Worm (Caenorhabditis elegans) whole organism, young adult: ENCODE measurements around the gene C10C6.3.

Experiments
- B0035.1 ChIP-seq: sonication (generic microtip); optimal IDR thresholded peaks from 2 replicates; lab custom pipeline; 2016; ENCODE audit warnings: missing genetic modification characterization, mild to moderate bottlenecking, missing compliant biosample characterization, missing genotype, missing genetic modification reagents
- F10E7.11 ChIP-seq: sonication (generic microtip); optimal IDR thresholded peaks from 2 replicates; lab custom pipeline; 2017; ENCODE audit warnings: mild to moderate bottlenecking, missing genetic modification characterization, moderate library complexity, missing compliant biosample characterization
- F39B2.1 ChIP-seq: fragments of 200-800 bp; sonication (Bioruptor generic); IDR thresholded peaks from 2 replicates; pipeline ENCODE4 v1.3.6; 2022; ENCODE audit warnings: missing genetic modification reagents, missing genetic modification characterization, missing compliant biosample characterization
- F49E8.2 ChIP-seq: sonication (generic microtip); optimal IDR thresholded peaks from 3 replicates; lab custom pipeline; 2017; ENCODE audit warnings: missing genetic modification characterization, mild to moderate bottlenecking, missing compliant biosample characterization, antibody characterized with exemption, moderate library complexity; ENCODE audit not compliant: insufficient read depth
- F52B5.7 ChIP-seq: sonication (generic microtip); optimal IDR thresholded peaks from 2 replicates; lab custom pipeline; 2016; ENCODE audit warnings: mild to moderate bottlenecking, missing genetic modification characterization, missing compliant biosample characterization
- Y53F4B.3 ChIP-seq: fragments of 200-800 bp; sonication (Bioruptor generic); IDR thresholded peaks from 2 replicates; pipeline ENCODE4 v1.3.6; 2022; ENCODE audit warnings: missing genetic modification reagents, missing genetic modification characterization, missing compliant biosample characterization
- Y95B8A.8 ChIP-seq: fragments of 200-800 bp; sonication (Bioruptor generic); IDR thresholded peaks from 2 replicates; pipeline ENCODE4 v1.3.6; 2022; ENCODE audit warnings: missing genetic modification reagents, missing genetic modification characterization, missing compliant biosample characterization
- ZK185.1 ChIP-seq: sonication (generic microtip); optimal IDR thresholded peaks from 2 replicates; lab custom pipeline; 2016; ENCODE audit warnings: mild to moderate bottlenecking, missing genetic modification characterization, missing compliant biosample characterization; ENCODE audit not compliant: poor library complexity, severe bottlenecking
- akir-1 ChIP-seq: fragments of 200-800 bp; sonication (Bioruptor generic); optimal IDR thresholded peaks from 2 replicates; lab custom pipeline; 2018; ENCODE audit warnings: mild to moderate bottlenecking, missing genetic modification characterization, moderate library complexity, missing compliant biosample characterization
- attf-6 ChIP-seq: fragments of 200-800 bp; sonication (Bioruptor generic); IDR thresholded peaks from 2 replicates; pipeline ENCODE4 v1.3.6; 2022; ENCODE audit warnings: missing genetic modification reagents, missing genetic modification characterization, missing compliant biosample characterization
- bed-2 ChIP-seq: fragments of 200-800 bp; sonication (Bioruptor generic); IDR thresholded peaks from 2 replicates; pipeline ENCODE4 v1.3.6; 2022; ENCODE audit warnings: missing genetic modification reagents, missing genetic modification characterization, missing compliant biosample characterization
- ccch-3 ChIP-seq: fragments of 200-800 bp; sonication (Bioruptor generic); optimal IDR thresholded peaks from 2 replicates; lab custom pipeline; 2018; ENCODE audit warnings: mild to moderate bottlenecking, missing genetic modification characterization, missing compliant biosample characterization
- cebp-2 ChIP-seq: fragments of 200-800 bp; sonication (Bioruptor generic); IDR thresholded peaks from 2 replicates; pipeline ENCODE4 v1.3.6; 2022; ENCODE audit warnings: missing genetic modification characterization, missing compliant biosample characterization
- ceh-100 ChIP-seq: fragments of 200-800 bp; sonication (Bioruptor generic); IDR thresholded peaks from 2 replicates; pipeline ENCODE4 v1.3.6; 2022; ENCODE audit warnings: missing genetic modification reagents, missing genetic modification characterization, missing compliant biosample characterization
- ceh-27 ChIP-seq: fragments of 200-800 bp; sonication (Bioruptor generic); optimal IDR thresholded peaks from 2 replicates; lab custom pipeline; 2018; ENCODE audit warnings: mild to moderate bottlenecking, missing genetic modification characterization, moderate library complexity, missing compliant biosample characterization
- die-1 ChIP-seq: sonication (generic microtip); optimal IDR thresholded peaks from 2 replicates; lab custom pipeline; 2016; ENCODE audit warnings: missing genotype, mild to moderate bottlenecking, missing genetic modification characterization, missing compliant biosample characterization
- dpff-1 ChIP-seq: sonication (generic microtip); optimal IDR thresholded peaks from 2 replicates; lab custom pipeline; 2017; ENCODE audit warnings: mild to moderate bottlenecking, missing genetic modification characterization, missing compliant biosample characterization
- egrh-3 ChIP-seq: fragments of 200-800 bp; sonication (Bioruptor generic); IDR thresholded peaks from 2 replicates; pipeline ENCODE4 v1.3.6; 2022; ENCODE audit warnings: missing genetic modification reagents, missing genetic modification characterization, missing compliant biosample characterization
- hlh-12 ChIP-seq: sonication (generic microtip); optimal IDR thresholded peaks from 2 replicates; lab custom pipeline; 2016; ENCODE audit warnings: missing genetic modification characterization, missing compliant biosample characterization
- hsf-1 ChIP-seq: fragments of 200-800 bp; sonication (Bioruptor generic); IDR thresholded peaks from 2 replicates; pipeline ENCODE4 v1.3.6; 2022; ENCODE audit warnings: missing genetic modification reagents, missing genetic modification characterization, missing compliant biosample characterization
- lir-1 ChIP-seq: fragments of 200-800 bp; sonication (Bioruptor generic); conservative IDR thresholded peaks from 2 replicates; pipeline ENCODE4 v1.3.6; 2022; ENCODE audit warnings: missing genetic modification reagents, missing genetic modification characterization, missing compliant biosample characterization
- lsl-1 ChIP-seq: fragments of 200-800 bp; sonication (Bioruptor generic); optimal IDR thresholded peaks from 2 replicates; lab custom pipeline; 2018; ENCODE audit warnings: mild to moderate bottlenecking, missing genetic modification characterization, moderate library complexity, missing compliant biosample characterization
- lsy-27 ChIP-seq: sonication (generic microtip); optimal IDR thresholded peaks from 2 replicates; lab custom pipeline; 2017; ENCODE audit warnings: missing genetic modification characterization, mild to moderate bottlenecking, missing compliant biosample characterization, antibody characterized with exemption, missing genotype, borderline replicate concordance; ENCODE audit not compliant: insufficient read depth
- mel-28 ChIP-seq: sonication (generic microtip); optimal IDR thresholded peaks from 2 replicates; lab custom pipeline; 2016; ENCODE audit warnings: borderline replicate concordance, mild to moderate bottlenecking, missing genetic modification characterization, missing compliant biosample characterization
- mes-4 ChIP-seq: sonication (generic microtip); optimal IDR thresholded peaks from 2 replicates; lab custom pipeline; 2016; ENCODE audit warnings: missing genotype, missing genetic modification characterization, missing compliant biosample characterization
- nfya-1 ChIP-seq: sonication (generic microtip); optimal IDR thresholded peaks from 2 replicates; lab custom pipeline; 2017; ENCODE audit warnings: antibody characterized with exemption, missing compliant biosample characterization, missing genetic modification characterization, borderline replicate concordance; ENCODE audit not compliant: insufficient read depth
- nhr-120 ChIP-seq: fragments of 200-800 bp; sonication (Bioruptor generic); IDR thresholded peaks from 2 replicates; pipeline ENCODE4 v1.3.6; 2022; ENCODE audit warnings: missing genetic modification characterization, missing compliant biosample characterization
- nhr-179 ChIP-seq: sonication (generic microtip); optimal IDR thresholded peaks from 2 replicates; lab custom pipeline; 2016; ENCODE audit warnings: mild to moderate bottlenecking, missing genetic modification characterization, missing compliant biosample characterization
- nhr-80 ChIP-seq: sonication (generic microtip); optimal IDR thresholded peaks from 2 replicates; lab custom pipeline; 2016; ENCODE audit warnings: missing genetic modification characterization, missing compliant biosample characterization
- nhr-90 ChIP-seq: sonication (generic microtip); optimal IDR thresholded peaks from 2 replicates; lab custom pipeline; 2016; ENCODE audit warnings: missing genotype, mild to moderate bottlenecking, missing genetic modification characterization, missing compliant biosample characterization
- pbrm-1 ChIP-seq: fragments of 200-800 bp; sonication (Bioruptor generic); IDR thresholded peaks from 2 replicates; pipeline ENCODE4 v1.3.6; 2022; ENCODE audit warnings: missing genetic modification reagents, missing genetic modification characterization, missing compliant biosample characterization
- pha-4 ChIP-seq: fragments of 150-350 bp; sonication (generic microtip); optimal IDR thresholded peaks from 2 replicates; lab custom pipeline; 2014; ENCODE audit warnings: missing biosample characterization, missing genetic modification reagents, missing genetic modification characterization
- rcor-1 ChIP-seq: fragments of 200-800 bp; sonication (Bioruptor generic); IDR thresholded peaks from 2 replicates; pipeline ENCODE4 v1.3.6; 2022; ENCODE audit warnings: missing genetic modification reagents, missing genetic modification characterization, missing compliant biosample characterization
- repo-1 ChIP-seq: sonication (generic microtip); optimal IDR thresholded peaks from 2 replicates; lab custom pipeline; 2017; ENCODE audit warnings: mild to moderate bottlenecking, missing genetic modification characterization, missing compliant biosample characterization
- snpc-1.1 ChIP-seq: sonication (generic microtip); optimal IDR thresholded peaks from 2 replicates; lab custom pipeline; 2017; ENCODE audit warnings: missing genetic modification characterization, mild to moderate bottlenecking, missing compliant biosample characterization, antibody characterized with exemption, moderate library complexity, missing genotype, missing genetic modification reagents; ENCODE audit not compliant: insufficient read depth
- unc-130 ChIP-seq: sonication (generic microtip); optimal IDR thresholded peaks from 2 replicates; lab custom pipeline; 2016; ENCODE audit warnings: missing genetic modification reagents, missing genetic modification characterization, missing compliant biosample characterization
- zfh-2 ChIP-seq: fragments of 200-800 bp; sonication (Bioruptor generic); conservative IDR thresholded peaks from 2 replicates; pipeline ENCODE4 v1.3.6; 2022; ENCODE audit warnings: missing genetic modification reagents, missing genetic modification characterization, missing compliant biosample characterization
- ztf-6 ChIP-seq: fragments of 200-800 bp; sonication (Bioruptor generic); IDR thresholded peaks from 2 replicates; pipeline ENCODE4 v1.3.6; 2022; ENCODE audit warnings: missing genetic modification reagents, missing genetic modification characterization, missing compliant biosample characterization

The C10C6.3 gene

ce11 chrIV:11433709-11434108 is 31.3 kb downstream of the C10C6.3 start (continued):
- TF ChIP-seq pbrm-1 (GFP tag; lab: Robert Waterston, UW): peak; percentile 72; the same call in 1 of the 2 replicates
- TF ChIP-seq pha-4 (tag; lab: Kevin White, UChicago): peak; percentile 1

DNA sequence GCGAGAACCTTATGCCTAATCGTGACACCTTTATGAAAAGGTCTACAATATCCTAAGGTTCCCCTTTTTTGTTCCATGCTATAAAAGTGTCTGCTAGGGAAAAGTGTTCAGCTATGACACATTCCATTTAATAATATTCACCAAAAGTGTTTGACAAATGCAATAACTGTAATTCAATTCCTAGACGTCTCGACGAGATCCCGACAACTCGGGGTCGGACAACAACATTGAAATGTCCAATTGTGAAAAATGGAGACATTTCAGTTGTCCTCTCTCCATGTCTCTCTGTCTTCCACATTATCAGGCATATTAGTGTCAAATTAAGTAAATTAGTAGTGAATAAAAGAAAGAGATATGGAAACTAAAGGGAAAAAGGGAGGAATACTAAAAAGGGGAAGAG is 33.6 kb downstream of the C10C6.3 start:
- TF ChIP-seq F39B2.1 (GFP tag; lab: Robert Waterston, UW) (no peak), die-1 (tag; lab: Kevin White, UChicago) (no peak), ztf-6 (GFP tag; lab: Robert Waterston, UW) (no peak), repo-1 (tag; lab: Kevin White, UChicago) (no peak), nhr-90 (tag; lab: Kevin White, UChicago) (no peak), ccch-3 (no peak), lsl-1 (GFP tag; lab: Kevin White, UChicago) (no peak), F49E8.2 (tag; lab: Kevin White, UChicago) (no peak), nhr-120 (GFP tag; lab: Robert Waterston, UW) (no peak), mes-4 (tag; lab: Kevin White, UChicago) (no peak), lsy-27 (tag; lab: Kevin White, UChicago) (no peak), zfh-2 (GFP tag; lab: Robert Waterston, UW) (no peak), attf-6 (GFP tag; lab: Robert Waterston, UW) (no peak), nhr-179 (no peak), Y95B8A.8 (no peak), ceh-27 (GFP tag; lab: Kevin White, UChicago) (no peak), nfya-1 (tag; lab: Kevin White, UChicago) (no peak), unc-130 (GFP tag; lab: Kevin White, UChicago) (no peak), nhr-80 (tag; lab: Kevin White, UChicago) (no peak), egrh-3 (GFP tag; lab: Robert Waterston, UW) (no peak)
- TF ChIP-seq, all 124 proteins: peak for 0

ce11 chrIV:11425442-11425841 is 39.6 kb downstream of the C10C6.3 start, which contains the start of gene kin-4:
Gene kin-4 (plus strand): TSS chrIV:11425742.
- no peak for TF ChIP-seq rcor-1 (GFP tag; lab: Robert Waterston, UW)
- TF ChIP-seq Y53F4B.3 (GFP tag; lab: Robert Waterston, UW): no peak
- no peak for TF ChIP-seq mel-28 (tag; lab: Kevin White, UChicago)
- TF ChIP-seq F49E8.2 (tag; lab: Kevin White, UChicago): no peak
- no peak for TF ChIP-seq pbrm-1 (GFP tag; lab: Robert Waterston, UW)
- TF ChIP-seq lsl-1 (GFP tag; lab: Kevin White, UChicago): no peak
- TF ChIP-seq mes-4 (tag; lab: Kevin White, UChicago): no peak

DNA sequence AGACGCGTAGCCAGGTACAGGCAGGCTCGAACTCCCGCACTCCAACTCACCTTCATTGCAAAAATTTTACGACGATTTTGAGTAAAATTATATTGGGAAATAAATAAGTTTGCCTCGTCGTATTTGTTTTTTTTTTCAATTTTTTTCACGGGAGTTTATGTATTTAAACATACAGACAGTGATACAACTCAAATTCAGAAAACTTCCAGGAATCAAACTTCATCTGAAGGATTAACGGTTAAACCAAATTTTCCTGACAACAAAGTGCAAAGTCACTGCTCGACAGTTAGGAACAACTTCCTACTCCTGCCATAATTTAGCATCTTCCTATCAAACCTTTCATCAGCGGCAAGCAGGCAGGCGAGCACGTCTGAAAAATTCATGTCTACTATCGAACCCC is 40.2 kb downstream of the C10C6.3 start, which contains the start of gene F22B3.8:
TSS of gene F22B3.8 (minus strand) at position 101 of the 400 bp plus-strand sequence.
- TF ChIP-seq pbrm-1 (GFP tag; lab: Robert Waterston, UW) (no peak), nhr-90 (tag; lab: Kevin White, UChicago) (no peak), nfya-1 (tag; lab: Kevin White, UChicago) (no peak), cebp-2 (no peak), lir-1 (GFP tag; lab: Robert Waterston, UW) (no peak), ZK185.1 (tag; lab: Kevin White, UChicago) (no peak), F52B5.7 (no peak), akir-1 (no peak), hlh-12 (tag; lab: Kevin White, UChicago) (no peak), bed-2 (GFP tag; lab: Robert Waterston, UW) (no peak), hsf-1 (GFP tag; lab: Robert Waterston, UW) (no peak), B0035.1 (no peak), F10E7.11 (tag; lab: Kevin White, UChicago) (no peak), ceh-100 (GFP tag; lab: Robert Waterston, UW) (no peak), snpc-1.1 (tag; lab: Kevin White, UChicago) (no peak), dpff-1 (tag; lab: Kevin White, UChicago) (no peak)
